Worm (Caenorhabditis elegans) whole organism, L3 larva: ENCODE measurements around the gene ndus-8.

Experiments
- ZK546.5 ChIP-seq: sonication (generic microtip); optimal IDR thresholded peaks from 2 replicates; lab custom pipeline; 2017; ENCODE audit warnings: missing biosample characterization, missing genetic modification characterization
- aly-2 ChIP-seq: fragments of 150-350 bp; optimal IDR thresholded peaks from 2 replicates; lab custom pipeline; 2014; ENCODE audit warnings: missing biosample characterization, missing genetic modification characterization
- egl-5 ChIP-seq: fragments of 150-350 bp; optimal IDR thresholded peaks from 2 replicates; lab custom pipeline; 2017; ENCODE audit warnings: missing biosample characterization, missing genetic modification reagents, missing genetic modification characterization, inconsistent platforms
- elt-3 ChIP-seq, 3 experiments: fragments of 150-350 bp in 1 of 3; sonication (generic microtip) in 2 of 3; optimal IDR thresholded peaks; 2 replicates in 2 of 3; 4 replicates in 1 of 3; lab custom pipeline; 2014 to 2017; ENCODE audit warnings: missing biosample characterization in 3 of 3, missing genetic modification characterization in 3 of 3
- fkh-10 ChIP-seq: sonication (generic microtip); optimal IDR thresholded peaks from 2 replicates; lab custom pipeline; 2017; ENCODE audit warnings: missing biosample characterization, missing genetic modification reagents, missing genetic modification characterization
- lin-39 ChIP-seq: fragments of 150-350 bp; optimal IDR thresholded peaks from 2 replicates; lab custom pipeline; 2018; ENCODE audit warnings: missing biosample characterization, missing genetic modification reagents, missing genetic modification characterization
- nhr-25 ChIP-seq: sonication (generic microtip); optimal IDR thresholded peaks from 2 replicates; lab custom pipeline; 2017; ENCODE audit warnings: missing biosample characterization, missing genetic modification characterization
- nhr-43 ChIP-seq: sonication (generic microtip); optimal IDR thresholded peaks from 2 replicates; lab custom pipeline; 2016; ENCODE audit warnings: mild to moderate bottlenecking, missing genetic modification characterization, missing compliant biosample characterization; ENCODE audit not compliant: poor library complexity, severe bottlenecking
- unc-62 ChIP-seq: fragments of 150-350 bp; sonication (generic microtip); optimal IDR thresholded peaks from 4 replicates; lab custom pipeline; 2014; ENCODE audit warnings: missing biosample characterization, missing genetic modification reagents, missing genetic modification characterization
- zag-1 ChIP-seq: fragments of 150-350 bp; optimal IDR thresholded peaks from 2 replicates; lab custom pipeline; 2014; ENCODE audit warnings: missing biosample characterization, missing genetic modification characterization

ce11 chrIII:7272828-7273227 lies 38.8 kb upstream of the ndus-8 start:
- no peak for TF ChIP-seq zag-1
- no peak for TF ChIP-seq unc-62 (GFP tag; lab: Kevin White, UChicago)
- TF ChIP-seq elt-3 (tag; optimal IDR thresholded peaks at IDR 0.05; lab: Kevin White, UChicago), result peak; percentile 14 to 71 (median 37)
- peak; percentile 21 for TF ChIP-seq nhr-25 (tag; lab: Kevin White, UChicago)
- no peak for TF ChIP-seq ZK546.5 (tag; lab: Kevin White, UChicago)
- TF ChIP-seq lin-39 (tag; lab: Kevin White, UChicago), result no peak
- TF ChIP-seq nhr-43 (tag; lab: Kevin White, UChicago), result peak; percentile 79
- no peak for TF ChIP-seq fkh-10 (GFP tag; lab: Kevin White, UChicago)
- TF ChIP-seq aly-2 (tag; lab: Kevin White, UChicago), result no peak
- no peak for TF ChIP-seq egl-5 (tag; lab: Kevin White, UChicago)
